Worm (Caenorhabditis elegans): Measurements from ENCODE around the gene K10B3.5.
A peak's percentile ranks its signal among the peaks of the same experiment; 100 is the strongest.

ce11 chrX:3118596-3119287, 12.5 kb upstream of the K10B3.5 start:
- TF ChIP-seq hnd-1 (tag; optimal IDR thresholded peaks at IDR 0.05) (no peak), ama-1 (optimal IDR thresholded peaks at IDR 0.05) (peak; percentile 39), tbx-37 (GFP tag; conservative IDR thresholded peaks at IDR 0.05) (no peak), scrt-1 (GFP tag; IDR thresholded peaks at IDR 0.05) (no peak), F13C5.2 (tag; optimal IDR thresholded peaks at IDR 0.05) (no peak), tra-4 (tag; optimal IDR thresholded peaks at IDR 0.05) (no peak), flt-1 (GFP tag; IDR thresholded peaks at IDR 0.05) (no peak), pes-1 (GFP tag; IDR thresholded peaks at IDR 0.05) (no peak), ceh-13 (GFP tag; optimal IDR thresholded peaks at IDR 0.05) (no peak), B0310.2 (tag; optimal IDR thresholded peaks at IDR 0.05) (no peak)

Measured in whole organism, early embryonic.